Fruit fly (Drosophila melanogaster): ENCODE measurements around the gene CG7183.

DNA sequence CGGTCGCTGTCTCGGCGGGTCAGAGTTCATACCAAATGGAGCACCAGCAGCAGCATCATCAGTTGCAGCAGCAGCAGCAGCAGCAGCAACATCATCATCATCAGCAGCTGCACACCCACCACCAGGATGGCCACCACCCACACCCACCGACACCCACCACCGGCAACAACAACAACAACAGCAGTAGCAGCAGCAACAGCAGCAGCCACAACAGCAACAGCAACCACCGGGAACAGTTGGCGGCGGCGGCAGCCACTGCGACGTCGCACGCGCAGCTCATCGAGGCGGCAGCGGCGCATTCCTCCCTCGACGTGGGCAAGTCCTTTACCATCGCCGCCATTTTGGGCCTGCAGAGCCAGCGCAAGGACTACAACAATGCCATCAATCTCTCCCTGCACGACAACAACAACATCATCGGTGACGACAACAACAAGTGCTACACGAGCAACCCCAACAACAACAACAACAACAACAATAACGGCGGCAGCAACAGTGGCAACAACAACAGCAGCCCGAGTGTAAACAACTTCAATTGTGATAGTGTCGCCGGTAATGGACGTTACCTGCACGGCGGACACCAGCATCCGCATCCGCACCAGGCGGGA is 49.3 kb upstream of the CG7183 start:
- TF ChIP-seq Crg-1 (GFP tag; optimal IDR thresholded peaks at IDR 0.05): no peak
- TF ChIP-seq pad (GFP tag; optimal IDR thresholded peaks at IDR 0.05): no peak
- TF ChIP-seq ovo (GFP tag; optimal IDR thresholded peaks at IDR 0.05): no peak

Measured in whole organism, adult.